Fruit fly (Drosophila melanogaster) whole organism, adult: ENCODE measurements around the gene CG43136.

Experiments used
- CG12768 ChIP-seq: fragments of 200-800 bp; sonication (Bioruptor generic); optimal IDR thresholded peaks from 2 replicates; lab custom pipeline; 2017; ENCODE audit warnings: missing biosample characterization, missing genetic modification characterization, mild to moderate bottlenecking, moderate library complexity, missing genetic modification reagents
- CG33017 ChIP-seq: fragments of 200-800 bp; sonication (Bioruptor generic); optimal IDR thresholded peaks from 2 replicates; lab custom pipeline; 2018; ENCODE audit warnings: missing biosample characterization, mild to moderate bottlenecking, missing genetic modification characterization, moderate library complexity
- CG7045 ChIP-seq: fragments of 200-800 bp; sonication (Bioruptor generic); optimal IDR thresholded peaks from 2 replicates; lab custom pipeline; 2017; ENCODE audit warnings: missing biosample characterization, mild to moderate bottlenecking, missing genetic modification characterization
- CG7101 ChIP-seq: fragments of 200-800 bp; sonication (Bioruptor generic); optimal IDR thresholded peaks from 2 replicates; lab custom pipeline; 2018; ENCODE audit warnings: missing biosample characterization, mild to moderate bottlenecking, missing genetic modification characterization, moderate library complexity
- Clk ChIP-seq: fragments of 200-800 bp; sonication (Bioruptor generic); optimal IDR thresholded peaks from 2 replicates; lab custom pipeline; 2017; ENCODE audit warnings: missing biosample characterization, missing genetic modification characterization
- Crg-1 ChIP-seq: fragments of 200-800 bp; sonication (Bioruptor generic); optimal IDR thresholded peaks from 2 replicates; lab custom pipeline; 2016; ENCODE audit warnings: missing biosample characterization, missing genetic modification characterization
- Hr96 ChIP-seq: fragments of 200-800 bp; sonication (Bioruptor generic); optimal IDR thresholded peaks from 2 replicates; lab custom pipeline; 2016; ENCODE audit warnings: missing biosample characterization, missing genetic modification characterization
- kay ChIP-seq: fragments of 200-800 bp; sonication (Bioruptor generic); peaks from one replicate; lab custom pipeline; 2016; ENCODE audit warnings: missing biosample characterization, missing genetic modification characterization, borderline replicate concordance
- ovo ChIP-seq: fragments of 200-800 bp; sonication (Bioruptor generic); optimal IDR thresholded peaks from 2 replicates; lab custom pipeline; 2016; ENCODE audit warnings: missing biosample characterization, missing genetic modification characterization
- toe ChIP-seq: fragments of 200-800 bp; sonication (Bioruptor generic); optimal IDR thresholded peaks from 2 replicates; lab custom pipeline; 2016; ENCODE audit warnings: missing biosample characterization, missing genetic modification characterization

DNA sequence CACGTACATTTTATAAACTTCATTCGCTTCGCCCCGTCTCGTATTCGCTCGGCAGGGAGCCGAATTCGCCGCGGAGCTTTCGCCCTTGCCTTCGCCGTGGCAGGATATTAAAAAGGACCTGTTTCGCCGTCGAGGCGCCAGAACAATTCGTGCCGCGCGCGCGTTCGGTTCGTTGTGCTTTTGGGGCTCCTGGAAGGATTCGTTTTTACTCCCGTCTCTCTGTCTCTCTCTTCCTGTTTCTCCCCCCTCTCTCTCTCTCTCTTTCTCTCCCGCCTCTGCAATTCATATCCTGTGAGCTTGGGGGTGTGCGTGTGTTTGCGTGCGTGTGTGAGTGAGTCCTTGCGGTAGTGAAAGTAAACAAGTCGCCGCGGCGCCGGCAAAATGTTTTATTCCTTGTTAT lies 35.1 kb upstream of the CG43136 start, which contains the start of gene CG15765:
- TF ChIP-seq CG7101 (tag; lab: Kevin White, UChicago) (no peak), CG12768 (no peak), toe (GFP tag; lab: Kevin White, UChicago) (no peak), Clk (GFP tag; lab: Kevin White, UChicago) (no peak), CG7045 (GFP tag; lab: Kevin White, UChicago) (no peak), Crg-1 (GFP tag; lab: Kevin White, UChicago) (no peak), kay (no peak), CG33017 (tag; lab: Kevin White, UChicago) (no peak), ovo (GFP tag; lab: Kevin White, UChicago) (no peak), Hr96 (no peak)
